Worm (Caenorhabditis elegans) whole organism, L4 larva: ENCODE data around the gene T04F3.1.
A peak's percentile ranks its signal among the peaks of the same experiment; 100 is the strongest.

Experiments used
- R02D3.7 ChIP-seq: fragments of 150-350 bp; sonication (generic microtip); optimal IDR thresholded peaks from 3 replicates; lab custom pipeline; 2014; ENCODE audit warnings: missing biosample characterization, missing genetic modification characterization
- T20F7.1 ChIP-seq: fragments of 200-800 bp; sonication (Bioruptor generic); optimal IDR thresholded peaks from 2 replicates; lab custom pipeline; 2018; ENCODE audit warnings: mild to moderate bottlenecking, missing genetic modification characterization, missing compliant biosample characterization
- T26A8.4 ChIP-seq: fragments of 200-800 bp; sonication (Bioruptor generic); IDR thresholded peaks from 2 replicates; pipeline ENCODE4 v1.3.6; 2022; ENCODE audit warnings: missing genetic modification characterization, missing compliant biosample characterization
- Y105C5A.15 ChIP-seq: fragments of 200-800 bp; sonication (Bioruptor generic); IDR thresholded peaks from 2 replicates; pipeline ENCODE4 v1.3.6; 2022; ENCODE audit warnings: missing genetic modification characterization, missing compliant biosample characterization
- ZK337.2 ChIP-seq: fragments of 200-800 bp; sonication (Bioruptor generic); IDR thresholded peaks from 2 replicates; pipeline ENCODE4 v1.3.6; 2022; ENCODE audit warnings: missing genetic modification reagents, missing genetic modification characterization, missing compliant biosample characterization
- ceh-28 ChIP-seq: fragments of 150-350 bp; optimal IDR thresholded peaks from 2 replicates; lab custom pipeline; 2014; ENCODE audit warnings: missing biosample characterization, missing genetic modification reagents, missing genetic modification characterization
- ceh-44 ChIP-seq: fragments of 200-800 bp; sonication (Bioruptor generic); IDR thresholded peaks from 2 replicates; pipeline ENCODE4 v1.3.6; 2022; ENCODE audit warnings: missing genetic modification reagents, missing genetic modification characterization, missing compliant biosample characterization
- ceh-62 ChIP-seq: sonication (generic microtip); optimal IDR thresholded peaks from 2 replicates; lab custom pipeline; 2017; ENCODE audit warnings: missing biosample characterization, missing genetic modification characterization
- cey-2 ChIP-seq: sonication (generic microtip); optimal IDR thresholded peaks from 3 replicates; lab custom pipeline; 2017; ENCODE audit warnings: missing genetic modification characterization, mild to moderate bottlenecking, missing compliant biosample characterization, antibody characterized with exemption, borderline replicate concordance; ENCODE audit not compliant: insufficient read depth
- daf-12 ChIP-seq: fragments of 150-350 bp; optimal IDR thresholded peaks from 2 replicates; lab custom pipeline; 2014; ENCODE audit warnings: missing biosample characterization, missing genetic modification reagents, missing genetic modification characterization
- daf-19 ChIP-seq: fragments of 200-800 bp; sonication (Bioruptor generic); conservative IDR thresholded peaks from 2 replicates; pipeline ENCODE4 v1.3.6; 2022; ENCODE audit warnings: missing genetic modification characterization, missing compliant biosample characterization
- duxl-1 ChIP-seq: sonication (generic microtip); optimal IDR thresholded peaks from 2 replicates; lab custom pipeline; 2016; ENCODE audit warnings: mild to moderate bottlenecking, missing genetic modification characterization, moderate library complexity, missing compliant biosample characterization; ENCODE audit not compliant: poor library complexity
- egl-27 ChIP-seq: sonication (generic microtip); optimal IDR thresholded peaks from 3 replicates; lab custom pipeline; 2017; ENCODE audit warnings: missing biosample characterization, missing genetic modification reagents, missing genetic modification characterization
- fos-1 ChIP-seq: fragments of 150-350 bp; optimal IDR thresholded peaks from 2 replicates; lab custom pipeline; 2014; ENCODE audit warnings: missing biosample characterization, missing genetic modification characterization
- hif-1 ChIP-seq, 2 experiments: sonication (generic microtip); optimal IDR thresholded peaks; 2 replicates each; lab custom pipeline; 2016 to 2017; ENCODE audit warnings: missing compliant biosample characterization in 2 of 2, missing genetic modification characterization in 2 of 2, missing genetic modification reagents in 2 of 2, missing genotype in 2 of 2, mild to moderate bottlenecking in 1 of 2
- hlh-11 ChIP-seq: fragments of 200-800 bp; sonication (Bioruptor generic); optimal IDR thresholded peaks from 2 replicates; lab custom pipeline; 2018; ENCODE audit warnings: mild to moderate bottlenecking, missing genetic modification characterization, missing compliant biosample characterization
- hlh-30 ChIP-seq: sonication (generic microtip); optimal IDR thresholded peaks from 2 replicates; lab custom pipeline; 2017; ENCODE audit warnings: antibody characterized with exemption, mild to moderate bottlenecking, missing genetic modification characterization, missing compliant biosample characterization; ENCODE audit not compliant: insufficient read depth
- hmg-1.1 ChIP-seq: fragments of 200-800 bp; sonication (Bioruptor generic); IDR thresholded peaks from 2 replicates; pipeline ENCODE4 v1.3.6; 2022; ENCODE audit warnings: missing genetic modification reagents, missing genetic modification characterization, missing compliant biosample characterization
- jun-1 ChIP-seq: fragments of 150-350 bp; optimal IDR thresholded peaks from 2 replicates; lab custom pipeline; 2014; ENCODE audit warnings: missing biosample characterization, missing genetic modification reagents, missing genetic modification characterization
- lim-7 ChIP-seq: fragments of 200-800 bp; sonication (Bioruptor generic); IDR thresholded peaks from 2 replicates; pipeline ENCODE4 v1.3.6; 2022; ENCODE audit warnings: missing genetic modification characterization, missing compliant biosample characterization
- lin-15B ChIP-seq: fragments of 150-350 bp; sonication (generic microtip); optimal IDR thresholded peaks from 3 replicates; lab custom pipeline; 2014; ENCODE audit warnings: missing biosample characterization, missing genetic modification characterization
- lin-29 ChIP-seq: fragments of 200-800 bp; sonication (Bioruptor generic); IDR thresholded peaks from 2 replicates; pipeline ENCODE4 v1.3.6; 2022; ENCODE audit warnings: missing genetic modification reagents, missing genetic modification characterization, missing compliant biosample characterization
- lin-39 ChIP-seq: fragments of 150-350 bp; optimal IDR thresholded peaks from 2 replicates; lab custom pipeline; 2014; ENCODE audit warnings: missing biosample characterization, missing genetic modification reagents, missing genetic modification characterization
- madf-5 ChIP-seq, 2 experiments: fragments of 200-800 bp; sonication (Bioruptor generic); IDR thresholded peaks; 2 replicates each; pipeline ENCODE4 v1.3.6; 2022; ENCODE audit warnings: missing compliant biosample characterization in 2 of 2, missing genetic modification characterization in 2 of 2
- madf-9 ChIP-seq: fragments of 200-800 bp; sonication (Bioruptor generic); conservative IDR thresholded peaks from 2 replicates; pipeline ENCODE4 v1.3.6; 2022; ENCODE audit warnings: missing genetic modification reagents, missing genetic modification characterization, missing compliant biosample characterization
- mes-2 ChIP-seq: sonication (generic microtip); optimal IDR thresholded peaks from 2 replicates; lab custom pipeline; 2016; ENCODE audit warnings: missing genotype, mild to moderate bottlenecking, missing genetic modification characterization, missing compliant biosample characterization; ENCODE audit not compliant: poor library complexity, severe bottlenecking
- mxl-2 ChIP-seq: fragments of 200-800 bp; sonication (Bioruptor generic); conservative IDR thresholded peaks from 2 replicates; pipeline ENCODE4 v1.3.6; 2022; ENCODE audit warnings: missing genetic modification reagents, missing genetic modification characterization, missing compliant biosample characterization
- mxl-3 ChIP-seq: fragments of 200-800 bp; sonication (Bioruptor generic); optimal IDR thresholded peaks from 2 replicates; lab custom pipeline; 2018; ENCODE audit warnings: mild to moderate bottlenecking, missing genetic modification characterization, missing compliant biosample characterization
- nhr-10 ChIP-seq: fragments of 150-350 bp; optimal IDR thresholded peaks from 2 replicates; lab custom pipeline; 2014; ENCODE audit warnings: missing biosample characterization, missing genetic modification characterization
- nhr-11 ChIP-seq: fragments of 150-350 bp; optimal IDR thresholded peaks from 2 replicates; lab custom pipeline; 2014; ENCODE audit warnings: missing biosample characterization, missing genetic modification characterization
- nhr-111 ChIP-seq: fragments of 200-800 bp; sonication (Bioruptor generic); optimal IDR thresholded peaks from 2 replicates; lab custom pipeline; 2018; ENCODE audit warnings: mild to moderate bottlenecking, missing genetic modification characterization, missing compliant biosample characterization
- nhr-237 ChIP-seq: sonication (generic microtip); optimal IDR thresholded peaks from 2 replicates; lab custom pipeline; 2017; ENCODE audit warnings: missing biosample characterization, missing genetic modification characterization
- nhr-25 ChIP-seq: sonication (generic microtip); optimal IDR thresholded peaks from 2 replicates; lab custom pipeline; 2017; ENCODE audit warnings: missing genetic modification characterization, mild to moderate bottlenecking, missing compliant biosample characterization, antibody characterized with exemption, moderate library complexity, borderline replicate concordance; ENCODE audit not compliant: insufficient read depth
- nhr-42 ChIP-seq: fragments of 200-800 bp; sonication (Bioruptor generic); IDR thresholded peaks from 2 replicates; pipeline ENCODE4 v1.3.6; 2022; ENCODE audit warnings: missing genetic modification characterization, missing compliant biosample characterization
- nhr-48 ChIP-seq: sonication (generic microtip); optimal IDR thresholded peaks from 2 replicates; lab custom pipeline; 2016; ENCODE audit warnings: mild to moderate bottlenecking, missing genetic modification characterization, missing compliant biosample characterization
- pqm-1 ChIP-seq: sonication (generic microtip); optimal IDR thresholded peaks from 2 replicates; lab custom pipeline; 2017; ENCODE audit warnings: missing biosample characterization, missing genetic modification characterization
- sdz-12 ChIP-seq: fragments of 200-800 bp; sonication (Bioruptor generic); optimal IDR thresholded peaks from 2 replicates; lab custom pipeline; 2018; ENCODE audit warnings: mild to moderate bottlenecking, missing genetic modification characterization, missing compliant biosample characterization
- spr-1 ChIP-seq: sonication (generic microtip); optimal IDR thresholded peaks from 2 replicates; lab custom pipeline; 2016; ENCODE audit warnings: mild to moderate bottlenecking, missing genetic modification characterization, missing compliant biosample characterization
- spr-3 ChIP-seq: fragments of 200-800 bp; sonication (Bioruptor generic); optimal IDR thresholded peaks from 2 replicates; lab custom pipeline; 2018; ENCODE audit warnings: mild to moderate bottlenecking, missing genetic modification characterization, missing compliant biosample characterization
- vab-7 ChIP-seq: fragments of 200-800 bp; sonication (Bioruptor generic); IDR thresholded peaks from 2 replicates; pipeline ENCODE4 v1.3.6; 2022; ENCODE audit warnings: missing genetic modification reagents, missing genetic modification characterization, missing compliant biosample characterization
- zfp-3 ChIP-seq: fragments of 200-800 bp; sonication (Bioruptor generic); conservative IDR thresholded peaks from 2 replicates; pipeline ENCODE4 v1.3.6; 2022; ENCODE audit warnings: missing genetic modification reagents, missing genetic modification characterization, missing compliant biosample characterization
- zip-11 ChIP-seq: fragments of 200-800 bp; sonication (Bioruptor generic); IDR thresholded peaks from 2 replicates; pipeline ENCODE4 v1.3.6; 2022; ENCODE audit warnings: missing genetic modification characterization, missing compliant biosample characterization
- ztf-11 ChIP-seq: fragments of 150-350 bp; optimal IDR thresholded peaks from 2 replicates; lab custom pipeline; 2014; ENCODE audit warnings: missing biosample characterization, missing genetic modification characterization

Gene T04F3.1

ce11 chrV:11796343-11796742 lies 56.5 kb downstream of the T04F3.1 start (continued):
- TF ChIP-seq hif-1 (tag; optimal IDR thresholded peaks at IDR 0.05; lab: Kevin White, UChicago) (no peak), hlh-30 (tag; lab: Kevin White, UChicago) (peak; percentile 17), mes-2 (tag; lab: Kevin White, UChicago) (no peak), vab-7 (GFP tag; lab: Robert Waterston, UW) (no peak), ZK337.2 (GFP tag; lab: Robert Waterston, UW) (no peak), spr-3 (GFP tag; lab: Kevin White, UChicago) (no peak), pqm-1 (tag; lab: Kevin White, UChicago) (no peak)

DNA sequence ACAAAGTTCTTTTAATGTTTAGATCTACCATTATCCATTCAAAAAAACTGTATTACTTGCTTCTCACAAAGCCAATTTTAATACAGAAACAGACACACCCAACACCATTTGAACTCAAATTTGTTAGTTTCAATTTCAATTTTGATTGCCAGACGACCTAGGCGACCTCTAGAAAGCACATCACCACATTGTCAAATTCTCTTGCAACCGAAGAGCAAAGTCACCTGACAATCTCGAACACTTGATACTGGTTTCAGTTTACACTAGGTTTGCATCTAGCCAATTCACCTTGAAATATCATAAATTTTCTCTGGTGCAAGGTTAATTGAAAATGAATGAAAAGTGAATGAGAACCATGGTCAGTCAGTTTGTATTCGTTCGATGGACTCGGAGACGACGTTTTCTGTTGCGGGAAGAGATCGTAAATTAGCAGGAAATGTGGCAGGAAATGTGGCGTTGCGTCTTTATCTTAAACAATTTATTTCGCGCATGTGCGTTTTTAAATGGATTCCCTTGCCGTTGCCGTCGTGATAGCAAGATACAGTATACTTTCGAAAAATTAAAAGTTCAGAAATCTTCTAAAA lies 57.5 kb downstream of the T04F3.1 start:
- TF ChIP-seq lin-15B (tag; lab: Kevin White, UChicago) (no peak), zip-11 (GFP tag; lab: Robert Waterston, UW) (no peak), nhr-42 (no peak), nhr-111 (no peak), Y105C5A.15 (no peak), lim-7 (GFP tag; lab: Robert Waterston, UW) (no peak), hlh-30 (tag; lab: Kevin White, UChicago) (peak; percentile 25), madf-5 (GFP tag; IDR thresholded peaks at IDR 0.05; lab: Robert Waterston, UW) (no peak), mxl-3 (peak; percentile 70), lin-39 (no peak), daf-12 (no peak), sdz-12 (GFP tag; lab: Kevin White, UChicago) (no peak), ceh-44 (GFP tag; lab: Robert Waterston, UW) (no peak), hlh-11 (tag; lab: Kevin White, UChicago) (peak; percentile 12), egl-27 (tag; lab: Kevin White, UChicago) (no peak), nhr-25 (tag; lab: Kevin White, UChicago) (no peak)
- TF ChIP-seq, all 104 proteins: peak for 3

- peak; percentile 63 for TF ChIP-seq hlh-30 (tag; lab: Kevin White, UChicago)
- no peak for TF ChIP-seq spr-1 (tag; lab: Kevin White, UChicago)
- TF ChIP-seq cey-2, result no peak
Measured at ce11 chrV:11798320-11798719, 58.5 kb downstream of the T04F3.1 start.

- TF ChIP-seq ztf-11 (tag; lab: Kevin White, UChicago) (no peak), duxl-1 (tag; lab: Kevin White, UChicago) (peak; percentile 28), ceh-62 (no peak), T26A8.4 (GFP tag; lab: Robert Waterston, UW) (peak; percentile 59), mxl-2 (peak; percentile 94), T20F7.1 (GFP tag; lab: Kevin White, UChicago) (no peak), fos-1 (tag; lab: Kevin White, UChicago) (no peak), hmg-1.1 (GFP tag; lab: Robert Waterston, UW) (0 out of 2 replicates have a peak, but pooled peaks have one; percentile 34), hlh-11 (tag; lab: Kevin White, UChicago) (peak; percentile 94), madf-9 (GFP tag; lab: Robert Waterston, UW) (no peak), ceh-28 (tag; lab: Kevin White, UChicago) (no peak), nhr-237 (tag; lab: Kevin White, UChicago) (no peak), nhr-48 (tag; lab: Kevin White, UChicago) (peak; percentile 99), hif-1 (tag; optimal IDR thresholded peaks at IDR 0.05; lab: Kevin White, UChicago) (no peak), daf-19 (GFP tag; lab: Robert Waterston, UW) (no peak), nhr-11 (tag; lab: Kevin White, UChicago) (peak; percentile 27), jun-1 (tag; lab: Kevin White, UChicago) (peak; percentile 49), zfp-3 (GFP tag; lab: Robert Waterston, UW) (no peak), R02D3.7 (no peak), ZK337.2 (GFP tag; lab: Robert Waterston, UW) (no peak), cey-2 (peak; percentile 96), madf-5 (GFP tag; IDR thresholded peaks at IDR 0.05; lab: Robert Waterston, UW) (no peak), ceh-44 (GFP tag; lab: Robert Waterston, UW) (no peak), nhr-10 (peak; percentile 28), lin-29 (GFP tag; lab: Robert Waterston, UW) (peak; percentile 63; the same call in 1 of the 2 replicates)
Measured at ce11 chrV:11799252-11799822, 59.5 kb downstream of the T04F3.1 start.
